Worm (Caenorhabditis elegans): Measurements from ENCODE around the gene C08G5.7.

DNA sequence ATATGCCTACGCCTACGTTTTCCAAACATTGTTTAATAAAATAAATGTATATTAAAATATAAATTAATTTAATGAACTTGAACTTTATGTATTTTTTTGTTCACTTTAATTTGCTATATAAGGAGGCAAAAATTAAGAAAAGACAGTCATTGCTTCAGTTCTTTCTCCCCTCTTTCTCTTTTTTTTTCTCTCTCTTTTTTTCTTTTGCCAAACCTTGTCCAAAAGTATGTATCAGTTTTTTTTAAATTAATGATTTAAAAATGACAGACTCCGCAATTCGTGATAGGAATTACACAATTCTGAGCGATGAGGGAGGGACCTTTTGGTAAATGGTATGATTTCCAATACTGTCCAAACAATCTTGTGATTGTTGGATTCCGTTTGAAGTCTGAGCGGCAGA lies 37.9 kb upstream of the C08G5.7 start, which contains the start of gene F46F5.13:
- no peak for TF ChIP-seq unc-62 (GFP tag; optimal IDR thresholded peaks at IDR 0.05 in 1 of 2)
- TF ChIP-seq unc-62 (tag; optimal IDR thresholded peaks at IDR 0.05), result no peak
- no peak for TF ChIP-seq nhr-11 (tag; optimal IDR thresholded peaks at IDR 0.05)
